Worm (Caenorhabditis elegans) whole organism, L4 larva: Measurements from ENCODE around the gene B0273.115.
"Not testable (repeated sequence)": the region's sequence is repeated elsewhere in the genome, so short reads cannot be mapped to it uniquely, and the experiment has no call there.

ENCODE experiments used
- F44E2.7 ChIP-seq: fragments of 200-800 bp; sonication (Bioruptor generic); IDR thresholded peaks from 2 replicates; pipeline ENCODE4 v2.1.2; 2022; ENCODE audit warnings: missing genetic modification characterization, missing compliant biosample characterization
- F49E8.2 ChIP-seq: sonication (generic microtip); optimal IDR thresholded peaks from 2 replicates; lab custom pipeline; 2016; ENCODE audit warnings: missing compliant biosample characterization, mild to moderate bottlenecking, missing genetic modification characterization, borderline replicate concordance
- T26A8.4 ChIP-seq: fragments of 200-800 bp; sonication (Bioruptor generic); IDR thresholded peaks from 2 replicates; pipeline ENCODE4 v1.3.6; 2022; ENCODE audit warnings: missing genetic modification characterization, missing compliant biosample characterization
- Y48G9A.11 ChIP-seq: fragments of 200-800 bp; sonication (Bioruptor generic); IDR thresholded peaks from 2 replicates; pipeline ENCODE4 v1.3.6; 2022; ENCODE audit warnings: missing genetic modification reagents, missing genetic modification characterization, missing compliant biosample characterization
- ZK546.5 ChIP-seq, 2 experiments: sonication (generic microtip); optimal IDR thresholded peaks; 2 replicates each; lab custom pipeline; 2017; ENCODE audit warnings: missing biosample characterization in 2 of 2, missing genetic modification characterization in 2 of 2
- aha-1 ChIP-seq: fragments of 150-350 bp; peaks from one replicate; lab custom pipeline; 2014; ENCODE audit warnings: missing biosample characterization, missing genetic modification characterization
- ceh-20 ChIP-seq: fragments of 200-800 bp; sonication (Bioruptor generic); IDR thresholded peaks from 2 replicates; pipeline ENCODE4 v1.3.6; 2022; ENCODE audit warnings: missing genetic modification reagents, missing genetic modification characterization, missing compliant biosample characterization
- cey-2 ChIP-seq: sonication (generic microtip); optimal IDR thresholded peaks from 3 replicates; lab custom pipeline; 2017; ENCODE audit warnings: missing genetic modification characterization, mild to moderate bottlenecking, missing compliant biosample characterization, antibody characterized with exemption, borderline replicate concordance; ENCODE audit not compliant: insufficient read depth
- daf-8 ChIP-seq: fragments of 200-800 bp; sonication (Bioruptor generic); IDR thresholded peaks from 2 replicates; pipeline ENCODE4 v1.3.6; 2022; ENCODE audit warnings: missing genetic modification characterization, missing compliant biosample characterization
- dmd-6 ChIP-seq: fragments of 200-800 bp; sonication (Bioruptor generic); IDR thresholded peaks from 2 replicates; pipeline ENCODE4 v1.3.6; 2022; ENCODE audit warnings: missing genetic modification reagents, missing genetic modification characterization, missing compliant biosample characterization
- dve-1 ChIP-seq: sonication (generic microtip); optimal IDR thresholded peaks from 2 replicates; lab custom pipeline; 2017; ENCODE audit warnings: antibody characterized with exemption, mild to moderate bottlenecking, missing genetic modification characterization, missing compliant biosample characterization; ENCODE audit not compliant: insufficient read depth
- egl-27 ChIP-seq: sonication (generic microtip); optimal IDR thresholded peaks from 3 replicates; lab custom pipeline; 2017; ENCODE audit warnings: missing biosample characterization, missing genetic modification reagents, missing genetic modification characterization
- egl-43 ChIP-seq: fragments of 200-800 bp; sonication (Bioruptor generic); IDR thresholded peaks from 2 replicates; pipeline ENCODE4 v1.3.6; 2022; ENCODE audit warnings: missing genetic modification reagents, missing genetic modification characterization, missing compliant biosample characterization
- jun-1 ChIP-seq: fragments of 150-350 bp; optimal IDR thresholded peaks from 2 replicates; lab custom pipeline; 2014; ENCODE audit warnings: missing biosample characterization, missing genetic modification reagents, missing genetic modification characterization
- lin-29 ChIP-seq: fragments of 200-800 bp; sonication (Bioruptor generic); IDR thresholded peaks from 2 replicates; pipeline ENCODE4 v1.3.6; 2022; ENCODE audit warnings: missing genetic modification reagents, missing genetic modification characterization, missing compliant biosample characterization
- lir-3 ChIP-seq: sonication (generic microtip); optimal IDR thresholded peaks from 2 replicates; lab custom pipeline; 2016; ENCODE audit warnings: mild to moderate bottlenecking, missing genetic modification characterization, missing compliant biosample characterization
- madf-5 ChIP-seq, 2 experiments: fragments of 200-800 bp; sonication (Bioruptor generic); IDR thresholded peaks; 2 replicates each; pipeline ENCODE4 v1.3.6; 2022; ENCODE audit warnings: missing compliant biosample characterization in 2 of 2, missing genetic modification characterization in 2 of 2
- madf-9 ChIP-seq: fragments of 200-800 bp; sonication (Bioruptor generic); conservative IDR thresholded peaks from 2 replicates; pipeline ENCODE4 v1.3.6; 2022; ENCODE audit warnings: missing genetic modification reagents, missing genetic modification characterization, missing compliant biosample characterization
- mdt-29 ChIP-seq: fragments of 200-800 bp; sonication (Bioruptor generic); IDR thresholded peaks from 2 replicates; pipeline ENCODE4 v1.3.6; 2022; ENCODE audit warnings: missing genetic modification reagents, missing genetic modification characterization, missing compliant biosample characterization
- nhr-102 ChIP-seq: sonication (generic microtip); optimal IDR thresholded peaks from 2 replicates; lab custom pipeline; 2016; ENCODE audit warnings: mild to moderate bottlenecking, missing genetic modification characterization, moderate library complexity, missing compliant biosample characterization
- nhr-237 ChIP-seq: sonication (generic microtip); optimal IDR thresholded peaks from 2 replicates; lab custom pipeline; 2017; ENCODE audit warnings: missing biosample characterization, missing genetic modification characterization
- nhr-28 ChIP-seq: fragments of 150-350 bp; optimal IDR thresholded peaks from 2 replicates; lab custom pipeline; 2014; ENCODE audit warnings: missing biosample characterization, missing genetic modification characterization
- nhr-42 ChIP-seq: fragments of 200-800 bp; sonication (Bioruptor generic); IDR thresholded peaks from 2 replicates; pipeline ENCODE4 v1.3.6; 2022; ENCODE audit warnings: missing genetic modification characterization, missing compliant biosample characterization
- nhr-77 ChIP-seq: fragments of 150-350 bp; optimal IDR thresholded peaks from 2 replicates; lab custom pipeline; 2014; ENCODE audit warnings: missing biosample characterization, missing genetic modification characterization
- snpc-1.2 ChIP-seq: fragments of 200-800 bp; sonication (Bioruptor generic); IDR thresholded peaks from 2 replicates; pipeline ENCODE4 v1.3.6; 2022; ENCODE audit warnings: missing genetic modification reagents, missing genetic modification characterization, missing compliant biosample characterization
- unc-130 ChIP-seq: sonication (generic microtip); optimal IDR thresholded peaks from 2 replicates; lab custom pipeline; 2016; ENCODE audit warnings: missing genetic modification reagents, missing genetic modification characterization, missing compliant biosample characterization
- unc-39 ChIP-seq: sonication (generic microtip); optimal IDR thresholded peaks from 2 replicates; lab custom pipeline; 2017; ENCODE audit warnings: missing biosample characterization, missing genetic modification characterization
- vab-7 ChIP-seq: fragments of 200-800 bp; sonication (Bioruptor generic); IDR thresholded peaks from 2 replicates; pipeline ENCODE4 v1.3.6; 2022; ENCODE audit warnings: missing genetic modification reagents, missing genetic modification characterization, missing compliant biosample characterization

Gene B0273.115

DNA sequence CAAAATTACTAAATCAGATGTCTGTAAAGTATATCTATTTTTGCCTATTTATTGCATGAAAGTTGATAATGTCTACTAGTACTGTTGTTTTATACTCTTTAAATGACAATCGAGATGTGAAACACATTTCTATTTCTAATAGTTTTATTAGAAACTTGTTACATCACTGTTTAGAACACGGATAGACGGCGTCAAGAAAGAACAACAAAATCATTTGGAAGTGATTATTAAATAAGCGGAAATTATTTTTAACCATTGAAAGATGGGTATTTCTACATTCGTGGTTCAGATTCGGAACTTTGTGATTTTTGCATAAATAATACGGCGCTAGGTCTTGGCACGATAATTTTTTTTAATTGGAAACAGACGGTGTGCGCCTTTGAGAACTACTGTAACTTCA is 17.9 kb downstream of the B0273.115 start:
- TF ChIP-seq ZK546.5 (tag; optimal IDR thresholded peaks at IDR 0.05; lab: Kevin White, UChicago) (no peak), Y48G9A.11 (GFP tag; lab: Robert Waterston, UW) (peak; percentile 13; the same call in 1 of the 2 replicates), snpc-1.2 (GFP tag; lab: Robert Waterston, UW) (peak; percentile 87), unc-130 (peak; percentile 37), nhr-237 (tag; lab: Kevin White, UChicago) (no peak)

ce11 chrIV:5469739-5470138 is 21.2 kb downstream of the B0273.115 start, which contains the start of gene rme-2:
Gene rme-2 (plus strand): TSS chrIV:5470026.
- no peak for TF ChIP-seq ceh-20 (GFP tag; lab: Robert Waterston, UW)
- no peak for TF ChIP-seq nhr-42
- TF ChIP-seq egl-27: no peak
- TF ChIP-seq F49E8.2: peak; percentile 74
- TF ChIP-seq snpc-1.2 (GFP tag; lab: Robert Waterston, UW): peak; percentile 95
- TF ChIP-seq Y48G9A.11 (GFP tag; lab: Robert Waterston, UW): 0 out of 2 replicates have a peak, but pooled peaks have one; percentile 35
- TF ChIP-seq unc-130: peak; percentile 82
- TF ChIP-seq nhr-77: no peak
- no peak for TF ChIP-seq madf-9 (GFP tag; lab: Robert Waterston, UW)
- TF ChIP-seq unc-39: no peak

ce11 chrIV:5464403-5464802 is 26.6 kb downstream of the B0273.115 start, which contains the start of gene Y52D5A.2:
Gene Y52D5A.2 (minus strand): TSS chrIV:5464503.
- TF ChIP-seq aha-1 (tag; lab: Kevin White, UChicago): peak; percentile 25

ce11 chrIV:5462820-5463219 is 28.1 kb downstream of the B0273.115 start:
- TF ChIP-seq aha-1 (tag; lab: Kevin White, UChicago) (peak; percentile 92), egl-43 (GFP tag; lab: Robert Waterston, UW) (no peak)

DNA sequence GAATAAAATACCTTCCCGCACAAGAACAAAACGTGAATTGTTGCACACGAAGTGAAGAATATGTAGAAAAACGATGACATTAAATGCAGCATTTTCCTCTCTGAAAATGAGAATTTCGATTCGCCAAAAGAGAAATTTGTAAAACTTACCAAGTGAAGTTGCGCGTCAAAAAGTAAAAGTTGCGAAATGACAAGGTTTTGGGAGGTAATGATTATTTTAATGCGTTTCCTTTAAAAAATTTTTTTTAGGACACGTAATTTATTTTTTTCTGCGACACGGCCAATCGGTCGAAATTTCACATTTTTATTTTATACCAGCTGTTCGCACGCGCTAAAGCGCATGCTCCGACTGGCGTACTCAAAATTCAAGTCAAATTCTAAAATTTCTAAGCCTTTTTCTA is 35.0 kb downstream of the B0273.115 start, which contains the start of gene Y4C6A.3:
Y4C6A.3 (minus strand) TSS at position 101 of the 400 bp plus-strand sequence.
- TF ChIP-seq nhr-28 (tag; lab: Kevin White, UChicago); daf-8 (GFP tag; lab: Robert Waterston, UW); lin-29 (GFP tag; lab: Robert Waterston, UW): not testable (repeated sequence)

ce11 chrIV:5452667-5453066 is 38.3 kb downstream of the B0273.115 start, which contains the start of gene Y4C6A.4:
Gene Y4C6A.4 (plus strand): TSS chrIV:5452967.
- TF ChIP-seq dve-1 (tag; lab: Kevin White, UChicago) (no peak), nhr-42 (no peak), madf-5 (GFP tag; IDR thresholded peaks at IDR 0.05; lab: Robert Waterston, UW) (no peak), vab-7 (no peak), unc-130 (no peak), jun-1 (no peak), F44E2.7 (GFP tag; lab: Robert Waterston, UW) (no peak), dmd-6 (GFP tag; lab: Robert Waterston, UW) (no peak), cey-2 (tag; lab: Kevin White, UChicago) (no peak), mdt-29 (GFP tag; lab: Robert Waterston, UW) (no peak), unc-39 (no peak), nhr-237 (tag; lab: Kevin White, UChicago) (no peak), lir-3 (tag; lab: Kevin White, UChicago) (no peak), T26A8.4 (GFP tag; lab: Robert Waterston, UW) (no peak), nhr-102 (tag; lab: Kevin White, UChicago) (no peak)
- TF ChIP-seq, all 104 proteins: peak for 0
